Fruit fly (Drosophila melanogaster) whole organism, prepupa: ENCODE data around the gene CG6867.

ENCODE experiments used
- Blimp-1 ChIP-seq: fragments of 200-800 bp; sonication (Bioruptor generic); optimal IDR thresholded peaks from 3 replicates; lab custom pipeline; 2017; ENCODE audit warnings: missing biosample characterization, missing genetic modification characterization, mild to moderate bottlenecking, moderate library complexity, missing genetic modification reagents
- CG10669 ChIP-seq: fragments of 200-800 bp; sonication (Bioruptor generic); optimal IDR thresholded peaks from 3 replicates; lab custom pipeline; 2018; ENCODE audit warnings: missing biosample characterization, mild to moderate bottlenecking, missing genetic modification characterization, moderate library complexity
- CG11762 ChIP-seq: fragments of 200-800 bp; sonication (Bioruptor generic); optimal IDR thresholded peaks from 3 replicates; lab custom pipeline; 2016; ENCODE audit warnings: missing biosample characterization, missing genetic modification characterization; ENCODE audit not compliant: insufficient read depth
- CG15336 ChIP-seq: fragments of 200-800 bp; sonication (Bioruptor generic); IDR thresholded peaks from 2 replicates; pipeline ENCODE4 v1.3.6; 2022; ENCODE audit warnings: missing biosample characterization, missing genetic modification characterization
- CG6163 ChIP-seq: fragments of 200-800 bp; sonication (Bioruptor generic); IDR thresholded peaks from 3 replicates; pipeline ENCODE4 v1.3.6; 2022; ENCODE audit warnings: missing biosample characterization, missing genetic modification characterization
- CG6854 ChIP-seq: fragments of 200-800 bp; sonication (Bioruptor generic); optimal IDR thresholded peaks from 2 replicates; lab custom pipeline; 2017; ENCODE audit warnings: missing biosample characterization, mild to moderate bottlenecking, missing genetic modification characterization
- CG7368 ChIP-seq: fragments of 200-800 bp; sonication (Bioruptor generic); optimal IDR thresholded peaks from 3 replicates; lab custom pipeline; 2016; ENCODE audit warnings: missing biosample characterization, missing genetic modification characterization
- CG8119 ChIP-seq: fragments of 200-800 bp; sonication (Bioruptor generic); IDR thresholded peaks from 3 replicates; pipeline ENCODE4 v1.3.6; 2022; ENCODE audit warnings: missing biosample characterization, missing genetic modification characterization
- Eip78C ChIP-seq: fragments of 200-800 bp; sonication (Bioruptor generic); peaks from one replicate; lab custom pipeline; 2016; ENCODE audit warnings: missing biosample characterization, missing genetic modification characterization
- Gug ChIP-seq: fragments of 200-800 bp; sonication (Bioruptor generic); IDR thresholded peaks from 2 replicates; pipeline ENCODE4 v1.3.6; 2022; ENCODE audit warnings: missing biosample characterization, missing genetic modification characterization
- Hr4 ChIP-seq: fragments of 200-800 bp; sonication (Bioruptor generic); optimal IDR thresholded peaks from 3 replicates; lab custom pipeline; 2016; ENCODE audit warnings: missing biosample characterization, missing genetic modification characterization
- Lpt ChIP-seq: fragments of 200-800 bp; sonication (Bioruptor generic); optimal IDR thresholded peaks from 3 replicates; lab custom pipeline; 2016; ENCODE audit warnings: missing biosample characterization, missing genetic modification characterization
- Sox15 ChIP-seq: fragments of 200-800 bp; sonication (Bioruptor generic); optimal IDR thresholded peaks from 3 replicates; lab custom pipeline; 2016; ENCODE audit warnings: missing biosample characterization, missing genetic modification characterization
- acj6 ChIP-seq: fragments of 200-800 bp; sonication (Bioruptor generic); optimal IDR thresholded peaks from 3 replicates; lab custom pipeline; 2016; ENCODE audit warnings: missing biosample characterization, missing genetic modification characterization
- eg ChIP-seq: fragments of 200-800 bp; sonication (Bioruptor generic); IDR thresholded peaks from 3 replicates; pipeline ENCODE4 v1.3.6; 2022; ENCODE audit warnings: missing biosample characterization, missing genetic modification characterization
- pdm3 ChIP-seq: fragments of 200-800 bp; sonication (Bioruptor generic); optimal IDR thresholded peaks from 3 replicates; lab custom pipeline; 2016; ENCODE audit warnings: missing biosample characterization, missing genetic modification characterization
- spab ChIP-seq: fragments of 200-800 bp; sonication (Bioruptor generic); optimal IDR thresholded peaks from 2 replicates; lab custom pipeline; 2017; ENCODE audit warnings: missing biosample characterization, mild to moderate bottlenecking, missing genetic modification characterization, missing genetic modification reagents
- svp ChIP-seq: fragments of 200-800 bp; sonication (Bioruptor generic); peaks from one replicate; lab custom pipeline; 2016; ENCODE audit warnings: missing biosample characterization, missing genetic modification characterization

CG6867 gene

dm6 chrX:18058108-18058507 lies 34.4 kb downstream of the CG6867 start:
- TF ChIP-seq CG11762 (GFP tag; lab: Kevin White, UChicago), result no peak
- TF ChIP-seq spab (GFP tag; lab: Kevin White, UChicago), result no peak
- TF ChIP-seq Lpt (GFP tag; lab: Kevin White, UChicago), result no peak
- no peak for TF ChIP-seq CG7368 (GFP tag; lab: Kevin White, UChicago)
- no peak for TF ChIP-seq Blimp-1 (GFP tag; lab: Kevin White, UChicago)
- TF ChIP-seq Eip78C (GFP tag; lab: Kevin White, UChicago), result peak; percentile 28
- TF ChIP-seq CG8119 (GFP tag; lab: Robert Waterston, UW), result no peak

dm6 chrX:18063144-18063772 lies 39.6 kb downstream of the CG6867 start, which contains the start of gene Sh:
Sh (minus strand) TSS chrX:18063247.
- TF ChIP-seq CG7368 (GFP tag; lab: Kevin White, UChicago), result peak; percentile 10
- TF ChIP-seq CG6163, result no peak

dm6 chrX:18064183-18064582 lies 40.5 kb downstream of the CG6867 start, which contains the start of gene Dhc16F:
Dhc16F (plus strand) TSS chrX:18064483.
- TF ChIP-seq acj6 (GFP tag; lab: Kevin White, UChicago), result no peak
- TF ChIP-seq CG10669 (GFP tag; lab: Kevin White, UChicago), result no peak
- TF ChIP-seq svp (GFP tag; lab: Kevin White, UChicago), result no peak
- no peak for TF ChIP-seq CG15336 (GFP tag; lab: Robert Waterston, UW)
- no peak for TF ChIP-seq Hr4 (GFP tag; lab: Kevin White, UChicago)
- TF ChIP-seq Lpt (GFP tag; lab: Kevin White, UChicago), result no peak
- no peak for TF ChIP-seq Eip78C (GFP tag; lab: Kevin White, UChicago)
- TF ChIP-seq pdm3 (GFP tag; lab: Kevin White, UChicago), result no peak
- TF ChIP-seq Sox15 (GFP tag; lab: Kevin White, UChicago), result no peak
- TF ChIP-seq eg (GFP tag; lab: Robert Waterston, UW), result no peak
- no peak for TF ChIP-seq Gug (GFP tag; lab: Robert Waterston, UW)
- no peak for TF ChIP-seq CG6854 (GFP tag; lab: Kevin White, UChicago)
- TF ChIP-seq, all 60 proteins: peak for 0
